Worm (Caenorhabditis elegans): ENCODE data around the gene T26C5.3.

- TF ChIP-seq pha-4 (tag; optimal IDR thresholded peaks at IDR 0.05) = no peak
- TF ChIP-seq unc-39 (tag; optimal IDR thresholded peaks at IDR 0.05) = no peak
- no peak for TF ChIP-seq snpc-4 (tag; optimal IDR thresholded peaks at IDR 0.05)
- TF ChIP-seq sptf-1 (tag; optimal IDR thresholded peaks at IDR 0.05) = no peak
- no peak for TF ChIP-seq nhr-12 (tag; optimal IDR thresholded peaks at IDR 0.05)
- no peak for TF ChIP-seq unc-62 (GFP tag; optimal IDR thresholded peaks at IDR 0.05)
- no peak for TF ChIP-seq ceh-39 (tag; optimal IDR thresholded peaks at IDR 0.05)
Measured at ce11 chrII:9250422-9250821, 14.0 kb downstream of the T26C5.3 start, which contains the start of gene T26C5.4.
